Worm (Caenorhabditis elegans) whole organism, young adult: ENCODE measurements around the gene T28D6.5.

Experiments
- F37B4.10 ChIP-seq: fragments of 200-800 bp; sonication (Bioruptor generic); IDR thresholded peaks from 2 replicates; pipeline ENCODE4 v1.3.6; 2022; ENCODE audit warnings: missing genetic modification characterization, missing compliant biosample characterization
- ceh-27 ChIP-seq: fragments of 200-800 bp; sonication (Bioruptor generic); optimal IDR thresholded peaks from 2 replicates; lab custom pipeline; 2018; ENCODE audit warnings: mild to moderate bottlenecking, missing genetic modification characterization, moderate library complexity, missing compliant biosample characterization

DNA sequence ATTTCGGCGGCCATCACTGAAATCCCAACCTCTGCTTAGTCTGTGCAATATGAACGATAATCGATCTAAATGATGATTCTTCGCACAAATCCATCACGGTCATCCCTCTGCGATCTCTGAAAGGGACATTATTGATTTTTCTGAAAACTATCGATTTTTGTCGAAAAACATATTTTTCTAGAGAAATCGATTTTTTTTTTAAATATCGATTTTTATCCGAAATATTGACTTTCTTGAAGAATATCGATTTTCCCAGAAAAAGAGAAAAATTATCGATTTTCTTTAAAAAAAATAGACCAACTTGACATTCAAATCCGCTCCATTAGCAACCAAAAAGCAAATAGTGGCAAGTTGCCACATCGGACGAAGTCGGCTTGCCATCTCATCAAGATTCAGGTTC is 46.1 kb upstream of the T28D6.5 start:
- TF ChIP-seq ceh-27 (GFP tag; lab: Kevin White, UChicago), result no peak
- no peak for TF ChIP-seq F37B4.10
